Fruit fly (Drosophila melanogaster): Measurements from ENCODE around the gene mbf1.
A peak's percentile ranks its signal among the peaks of the same experiment; 100 is the strongest.

Gene mbf1

DNA sequence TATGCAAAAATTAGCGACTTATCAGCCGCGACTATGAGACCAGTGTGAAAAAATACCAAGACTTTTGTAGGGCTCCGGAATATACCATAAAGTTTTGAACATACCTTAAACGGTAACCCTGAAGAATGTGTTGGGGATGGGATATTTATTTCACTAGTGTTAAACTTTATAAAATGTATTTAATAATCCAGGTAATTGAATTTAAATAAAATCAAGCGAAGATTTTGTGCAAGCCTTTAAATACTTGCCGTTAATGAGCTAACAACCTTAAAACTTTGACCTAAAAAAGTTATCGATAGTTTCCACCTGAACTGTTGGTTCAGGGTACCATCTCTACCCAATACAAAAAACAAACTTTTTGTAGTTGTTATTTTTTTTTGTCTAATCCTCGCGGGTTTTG is 37.9 kb downstream of the mbf1 start, which contains the start of gene CG4101 (continued):
- TF ChIP-seq CG18619 (GFP tag; optimal IDR thresholded peaks at IDR 0.05) (peak; percentile 50), CG14860 (GFP tag; IDR thresholded peaks at IDR 0.05; ENCODE audit: partially characterized antibody) (peak; percentile 69; the same call in 2 of the 3 replicates), Rx (GFP tag; IDR thresholded peaks at IDR 0.05) (peak; percentile 66), Dp (GFP tag; optimal IDR thresholded peaks at IDR 0.05) (peak; percentile 39), CG1233 (GFP tag; optimal IDR thresholded peaks at IDR 0.05) (peak; percentile 60), hkb (optimal IDR thresholded peaks at IDR 0.05) (peak; percentile 42), hkb (GFP tag; IDR thresholded peaks at IDR 0.05) (peak; percentile 71), CG33557 (GFP tag; optimal IDR thresholded peaks at IDR 0.05) (peak; percentile 57), CG13296 (GFP tag; optimal IDR thresholded peaks at IDR 0.05) (peak; percentile 77), slou (GFP tag; optimal IDR thresholded peaks at IDR 0.05) (peak; percentile 77), CG31224 (GFP tag; IDR thresholded peaks at IDR 0.05) (peak; percentile 68), ara (GFP tag; IDR thresholded peaks at IDR 0.05) (no peak; the same call in 1 of the 2 replicates), CG1603 (tag; optimal IDR thresholded peaks at IDR 0.05) (peak; percentile 71), CG8924 (tag; optimal IDR thresholded peaks at IDR 0.05) (peak; percentile 85), CkIIα-i1 (GFP tag; IDR thresholded peaks at IDR 0.05) (no peak), Nf-YA (GFP tag; IDR thresholded peaks at IDR 0.05) (no peak), Hr51 (GFP tag; optimal IDR thresholded peaks at IDR 0.05) (peak; percentile 76 to 78), CG12659 (GFP tag; optimal IDR thresholded peaks at IDR 0.05) (peak; percentile 86), CG18476 (GFP tag; optimal IDR thresholded peaks at IDR 0.05) (peak; percentile 72), otp (GFP tag; IDR thresholded peaks at IDR 0.05) (peak; percentile 66; the same call in 2 of the 3 replicates), CG4730 (GFP tag; IDR thresholded peaks at IDR 0.05) (peak; percentile 62), nom (GFP tag; optimal IDR thresholded peaks at IDR 0.05) (peak; percentile 50), sd (tag; optimal IDR thresholded peaks at IDR 0.05) (peak; percentile 99), Nf-YB (GFP tag; optimal IDR thresholded peaks at IDR 0.05) (peak; percentile 39), vvl (GFP tag; IDR thresholded peaks at IDR 0.05) (peak; percentile 86), scrt (GFP tag; optimal IDR thresholded peaks at IDR 0.05) (peak; percentile 43), CG10959 (GFP tag; IDR thresholded peaks at IDR 0.05) (peak; percentile 44), CG15514 (GFP tag; optimal IDR thresholded peaks at IDR 0.05) (peak; percentile 85), H2.0 (GFP tag; IDR thresholded peaks at IDR 0.05) (peak; percentile 77), CG2199 (GFP tag; IDR thresholded peaks at IDR 0.05) (no peak), cwo (GFP tag; optimal IDR thresholded peaks at IDR 0.05) (peak; percentile 50), repo (GFP tag; optimal IDR thresholded peaks at IDR 0.05) (peak; percentile 30), run (tag; optimal IDR thresholded peaks at IDR 0.05) (peak; percentile 41), vfl (GFP tag; optimal IDR thresholded peaks at IDR 0.05) (peak; percentile 81), slp2 (GFP tag; optimal IDR thresholded peaks at IDR 0.05) (peak; percentile 66), CG11696 (GFP tag; IDR thresholded peaks at IDR 0.05) (peak; percentile 61; the same call in 1 of the 2 replicates), CG11695 (GFP tag; IDR thresholded peaks at IDR 0.05) (peak; percentile 59; the same call in 1 of the 3 replicates), HLHmδ (GFP tag; optimal IDR thresholded peaks at IDR 0.05) (no peak), nerfin-1 (tag; optimal IDR thresholded peaks at IDR 0.05) (peak; percentile 68), insv (GFP tag; optimal IDR thresholded peaks at IDR 0.05) (peak in 1 of 2 experiments; percentile 44), Bdp1 (GFP tag; optimal IDR thresholded peaks at IDR 0.05) (peak; percentile 67), wek (GFP tag; optimal IDR thresholded peaks at IDR 0.05) (no peak), Eip74EF (GFP tag; optimal IDR thresholded peaks at IDR 0.05) (peak in 1 of 2 experiments; percentile 34), cad (GFP tag; optimal IDR thresholded peaks at IDR 0.05) (no peak), Dek (tag; optimal IDR thresholded peaks at IDR 0.05) (peak; percentile 77), CG10366 (GFP tag; IDR thresholded peaks at IDR 0.05) (peak; percentile 80), Antp (GFP tag; optimal IDR thresholded peaks at IDR 0.05) (peak; percentile 68), Fer1 (GFP tag; optimal IDR thresholded peaks at IDR 0.05) (peak; percentile 80), klu (GFP tag; IDR thresholded peaks at IDR 0.05) (peak; percentile 75), Hr78 (GFP tag; optimal IDR thresholded peaks at IDR 0.05) (no peak)

All from whole organism, embryonic.